Worm (Caenorhabditis elegans) whole organism, L1 larva: ENCODE data around the gene Y75B8A.25.

Experiments
- C34B4.2 ChIP-seq: sonication (generic microtip); optimal IDR thresholded peaks from 2 replicates; lab custom pipeline; 2017; ENCODE audit warnings: mild to moderate bottlenecking, missing genetic modification characterization, missing compliant biosample characterization
- Y116A8C.19 ChIP-seq: sonication (generic microtip); optimal IDR thresholded peaks from 2 replicates; lab custom pipeline; 2016; ENCODE audit warnings: missing compliant biosample characterization, missing genetic modification characterization, borderline replicate concordance
- aha-1 ChIP-seq: fragments of 150-350 bp; optimal IDR thresholded peaks from 2 replicates; lab custom pipeline; 2014; ENCODE audit warnings: missing biosample characterization, missing genetic modification characterization
- alr-1 ChIP-seq: fragments of 200-800 bp; sonication (Bioruptor generic); optimal IDR thresholded peaks from 2 replicates; lab custom pipeline; 2018; ENCODE audit warnings: borderline replicate concordance, mild to moderate bottlenecking, missing genetic modification characterization, missing compliant biosample characterization
- aly-2 ChIP-seq: fragments of 150-350 bp; optimal IDR thresholded peaks from 2 replicates; lab custom pipeline; 2014; ENCODE audit warnings: missing biosample characterization, missing genetic modification characterization
- ama-1 ChIP-seq: fragments of 150-350 bp; optimal IDR thresholded peaks from 2 replicates; lab custom pipeline; 2014
- ceh-82 ChIP-seq, 3 experiments: fragments of 150-350 bp in 1 of 3; sonication (generic microtip) in 2 of 3; optimal IDR thresholded peaks; 2 replicates each; lab custom pipeline; 2014 to 2017; ENCODE audit warnings: missing biosample characterization in 3 of 3, missing genetic modification characterization in 3 of 3
- dpl-1 ChIP-seq, 3 experiments: fragments of 150-350 bp in 2 of 3; sonication (generic microtip) in 1 of 3; optimal IDR thresholded peaks; 2 replicates each; lab custom pipeline; 2014 to 2017; ENCODE audit warnings: missing biosample characterization in 3 of 3, missing genetic modification characterization in 3 of 3, missing genetic modification reagents in 3 of 3
- dsc-1 ChIP-seq: sonication (generic microtip); optimal IDR thresholded peaks from 2 replicates; lab custom pipeline; 2016; ENCODE audit warnings: mild to moderate bottlenecking, missing genetic modification characterization, missing compliant biosample characterization
- efl-1 ChIP-seq, 4 experiments: fragments of 150-350 bp; optimal IDR thresholded peaks in 3 of 4; peaks in 1 of 4; 1 replicate in 1 of 4; 2 replicates in 3 of 4; lab custom pipeline; 2014; ENCODE audit warnings: missing biosample characterization in 2 of 4, missing genetic modification characterization in 2 of 4, missing genetic modification reagents in 2 of 4
- egl-27 ChIP-seq, 2 experiments: fragments of 150-350 bp in 1 of 2; sonication (generic microtip); optimal IDR thresholded peaks; 3 replicates each; lab custom pipeline; 2017 to 2018; ENCODE audit warnings: missing biosample characterization in 2 of 2, missing genetic modification characterization in 2 of 2, missing genetic modification reagents in 2 of 2
- elt-3 ChIP-seq, 6 experiments: fragments of 150-350 bp in 1 of 6; sonication (generic microtip); optimal IDR thresholded peaks; 2 replicates each; lab custom pipeline; 2017 to 2018; ENCODE audit warnings: missing biosample characterization in 6 of 6, missing genetic modification characterization in 6 of 6, inconsistent platforms in 1 of 6
- fkh-10 ChIP-seq: sonication (generic microtip); optimal IDR thresholded peaks from 2 replicates; lab custom pipeline; 2017; ENCODE audit warnings: missing biosample characterization, missing genetic modification reagents, missing genetic modification characterization
- grh-1 ChIP-seq: fragments of 200-800 bp; sonication (Bioruptor generic); IDR thresholded peaks from 2 replicates; pipeline ENCODE4 v1.3.6; 2022; ENCODE audit warnings: missing genetic modification reagents, missing genetic modification characterization, missing compliant biosample characterization
- isw-1 ChIP-seq: fragments of 200-800 bp; sonication (Bioruptor generic); IDR thresholded peaks from 2 replicates; pipeline ENCODE4 v1.3.6; 2022; ENCODE audit warnings: missing genetic modification characterization, missing compliant biosample characterization
- lin-35 ChIP-seq, 2 experiments: fragments of 150-350 bp; optimal IDR thresholded peaks; 2 replicates each; lab custom pipeline; 2014; ENCODE audit warnings: missing biosample characterization in 2 of 2, missing genetic modification characterization in 2 of 2, missing genetic modification reagents in 2 of 2
- lin-39 ChIP-seq: fragments of 150-350 bp; optimal IDR thresholded peaks from 2 replicates; lab custom pipeline; 2014; ENCODE audit warnings: missing biosample characterization, missing genetic modification reagents, missing genetic modification characterization
- lir-3 ChIP-seq: sonication (generic microtip); optimal IDR thresholded peaks from 2 replicates; lab custom pipeline; 2016; ENCODE audit warnings: mild to moderate bottlenecking, missing genetic modification characterization, moderate library complexity, missing compliant biosample characterization; ENCODE audit not compliant: poor library complexity
- mdl-1 ChIP-seq, 2 experiments: fragments of 150-350 bp; optimal IDR thresholded peaks; 2 replicates each; lab custom pipeline; 2014 to 2017; ENCODE audit warnings: missing biosample characterization in 2 of 2, missing genetic modification characterization in 2 of 2, inconsistent platforms in 1 of 2
- mef-2 ChIP-seq: fragments of 150-350 bp; optimal IDR thresholded peaks from 2 replicates; lab custom pipeline; 2014; ENCODE audit warnings: missing biosample characterization, missing genetic modification characterization
- mep-1 ChIP-seq: fragments of 150-350 bp; optimal IDR thresholded peaks from 2 replicates; lab custom pipeline; 2014; ENCODE audit warnings: missing biosample characterization, missing genetic modification characterization
- nhr-12 ChIP-seq: sonication (generic microtip); optimal IDR thresholded peaks from 2 replicates; lab custom pipeline; 2017; ENCODE audit warnings: missing biosample characterization, missing genetic modification characterization
- nhr-47 ChIP-seq: sonication (generic microtip); optimal IDR thresholded peaks from 2 replicates; lab custom pipeline; 2016; ENCODE audit warnings: mild to moderate bottlenecking, missing genetic modification characterization, moderate library complexity, missing compliant biosample characterization
- nhr-76 ChIP-seq: sonication (generic microtip); optimal IDR thresholded peaks from 2 replicates; lab custom pipeline; 2017; ENCODE audit warnings: missing biosample characterization, missing genetic modification characterization
- nhr-85 ChIP-seq: sonication (generic microtip); peaks from one replicate; lab custom pipeline; 2016; ENCODE audit warnings: missing genetic modification characterization, inconsistent platforms, missing compliant biosample characterization
- pag-3 ChIP-seq: sonication (generic microtip); optimal IDR thresholded peaks from 2 replicates; lab custom pipeline; 2017; ENCODE audit warnings: missing genetic modification characterization, mild to moderate bottlenecking, missing compliant biosample characterization, antibody characterized with exemption, borderline replicate concordance; ENCODE audit not compliant: insufficient read depth
- pax-3 ChIP-seq: fragments of 200-800 bp; sonication (Bioruptor generic); optimal IDR thresholded peaks from 2 replicates; lab custom pipeline; 2018; ENCODE audit warnings: mild to moderate bottlenecking, missing genetic modification characterization, moderate library complexity, missing compliant biosample characterization
- pqm-1 ChIP-seq: sonication (generic microtip); optimal IDR thresholded peaks from 3 replicates; lab custom pipeline; 2017; ENCODE audit warnings: missing biosample characterization, missing genetic modification characterization
- snu-23 ChIP-seq: sonication (generic microtip); optimal IDR thresholded peaks from 2 replicates; lab custom pipeline; 2016; ENCODE audit warnings: missing genetic modification characterization, missing compliant biosample characterization
- swsn-7 ChIP-seq: sonication (generic microtip); optimal IDR thresholded peaks from 2 replicates; lab custom pipeline; 2016; ENCODE audit warnings: missing genetic modification characterization, missing compliant biosample characterization
- tbx-2 ChIP-seq: sonication (generic microtip); optimal IDR thresholded peaks from 2 replicates; lab custom pipeline; 2016; ENCODE audit warnings: missing genetic modification characterization, missing compliant biosample characterization
- tlp-1 ChIP-seq: fragments of 150-350 bp; optimal IDR thresholded peaks from 2 replicates; lab custom pipeline; 2014; ENCODE audit warnings: missing biosample characterization, missing genetic modification characterization
- unc-86 ChIP-seq: sonication (generic microtip); optimal IDR thresholded peaks from 2 replicates; lab custom pipeline; 2016; ENCODE audit warnings: missing genetic modification characterization, missing compliant biosample characterization
- unc-98 ChIP-seq: fragments of 200-800 bp; sonication (Bioruptor generic); IDR thresholded peaks from 2 replicates; pipeline ENCODE4 v1.3.6; 2022; ENCODE audit warnings: missing genetic modification characterization, missing compliant biosample characterization
- vab-15 ChIP-seq: sonication (generic microtip); optimal IDR thresholded peaks from 2 replicates; lab custom pipeline; 2017; ENCODE audit warnings: missing genotype, mild to moderate bottlenecking, missing genetic modification characterization, missing compliant biosample characterization
- xbp-1 ChIP-seq: sonication (generic microtip); optimal IDR thresholded peaks from 2 replicates; lab custom pipeline; 2016; ENCODE audit warnings: missing genetic modification characterization, missing compliant biosample characterization
- zip-4 ChIP-seq: fragments of 200-800 bp; sonication (Bioruptor generic); optimal IDR thresholded peaks from 2 replicates; lab custom pipeline; 2018; ENCODE audit warnings: mild to moderate bottlenecking, missing genetic modification characterization, moderate library complexity, missing compliant biosample characterization

The Y75B8A.25 gene

ce11 chrIII:12226089-12226682, 47.7 kb upstream of the Y75B8A.25 start, which contains the start of the genes Y75B8A.18 and Y75B8A.19 (continued):
- TF ChIP-seq xbp-1 (tag; lab: Kevin White, UChicago) (peak; percentile 69), nhr-47 (peak; percentile 82), lin-39 (tag; lab: Kevin White, UChicago) (peak; percentile 45), unc-98 (GFP tag; lab: Robert Waterston, UW) (no peak), mep-1 (peak; percentile 60), mef-2 (tag; lab: Kevin White, UChicago) (no peak), ama-1 (lab: Kevin White, UChicago) (no peak), C34B4.2 (tag; lab: Kevin White, UChicago) (no peak), pag-3 (tag; lab: Kevin White, UChicago) (no peak), pqm-1 (tag; lab: Kevin White, UChicago) (no peak), tbx-2 (peak; percentile 71), swsn-7 (peak; percentile 54), efl-1 (optimal IDR thresholded peaks at IDR 0.05; lab: Kevin White, UChicago) (peak; percentile 80 to 95), efl-1 (GFP tag; optimal IDR thresholded peaks at IDR 0.05 in 1 of 2; lab: Kevin White, UChicago) (peak; percentile 95 to 99), vab-15 (tag; lab: Kevin White, UChicago) (peak; percentile 18), lin-35 (GFP tag; optimal IDR thresholded peaks at IDR 0.05; lab: Kevin White, UChicago) (peak; percentile 94 to 97), aly-2 (tag; lab: Kevin White, UChicago) (no peak), isw-1 (peak; percentile 71), fkh-10 (peak; percentile 24), ceh-82 (tag; optimal IDR thresholded peaks at IDR 0.05; lab: Kevin White, UChicago) (peak in 2 of 3 experiments; percentile 39 to 78), aha-1 (tag; lab: Kevin White, UChicago) (no peak), mdl-1 (tag; optimal IDR thresholded peaks at IDR 0.05; lab: Kevin White, UChicago) (peak in 1 of 2 experiments; percentile 43), nhr-12 (tag; lab: Kevin White, UChicago) (no peak), dsc-1 (tag; lab: Kevin White, UChicago) (peak; percentile 53), dpl-1 (GFP tag; optimal IDR thresholded peaks at IDR 0.05; lab: Kevin White, UChicago) (peak; percentile 89 to 94 (median 92)), lir-3 (tag; lab: Kevin White, UChicago) (no peak), snu-23 (GFP tag; lab: Kevin White, UChicago) (peak; percentile 68), unc-86 (peak; percentile 58), elt-3 (tag; optimal IDR thresholded peaks at IDR 0.05; lab: Kevin White, UChicago) (no peak), Y116A8C.19 (tag; lab: Kevin White, UChicago) (no peak), nhr-76 (tag; lab: Kevin White, UChicago) (no peak), alr-1 (no peak)

- TF ChIP-seq zip-4 (GFP tag; lab: Kevin White, UChicago) (no peak), aha-1 (tag; lab: Kevin White, UChicago) (no peak), egl-27 (tag; optimal IDR thresholded peaks at IDR 0.05; lab: Kevin White, UChicago) (no peak)
These were observed 45.9 kb upstream of the Y75B8A.25 start for ce11 chrIII:12227935-12228334.

- TF ChIP-seq dsc-1 (tag; lab: Kevin White, UChicago) (no peak), nhr-85 (tag; lab: Kevin White, UChicago) (peak; percentile 37)
These were observed 43.6 kb upstream of the Y75B8A.25 start for ce11 chrIII:12230195-12230594.

- TF ChIP-seq grh-1 (GFP tag; lab: Robert Waterston, UW) (no peak), pax-3 (tag; lab: Kevin White, UChicago) (no peak), tlp-1 (no peak), lin-35 (GFP tag; optimal IDR thresholded peaks at IDR 0.05; lab: Kevin White, UChicago) (no peak), zip-4 (GFP tag; lab: Kevin White, UChicago) (no peak)
These were observed 42.3 kb upstream of the Y75B8A.25 start for ce11 chrIII:12231539-12231938.
